Fruit fly (Drosophila melanogaster) whole organism, embryonic: ENCODE measurements around the gene Duox.
A peak's percentile ranks its signal among the peaks of the same experiment; 100 is the strongest.

Source experiments
- Awh ChIP-seq: fragments of 200-800 bp; sonication (Bioruptor generic); IDR thresholded peaks from 2 replicates; pipeline ENCODE4, ENCODE4 v1.3.6; 2022; ENCODE audit warnings: missing biosample characterization, missing genetic modification characterization
- CG10209 ChIP-seq: fragments of 200-800 bp; sonication (Bioruptor generic); optimal IDR thresholded peaks from 3 replicates; lab custom pipeline; 2017; ENCODE audit warnings: missing biosample characterization, mild to moderate bottlenecking, missing genetic modification characterization, missing genetic modification reagents
- CG10366 ChIP-seq: fragments of 200-800 bp; sonication (Bioruptor generic); IDR thresholded peaks from 2 replicates; pipeline ENCODE4 v1.3.6; 2022; ENCODE audit warnings: missing biosample characterization, missing genetic modification characterization
- CG10654 ChIP-seq: fragments of 200-800 bp; sonication (Bioruptor generic); optimal IDR thresholded peaks from 2 replicates; lab custom pipeline; 2016; ENCODE audit warnings: missing biosample characterization, missing genetic modification characterization
- CG10959 ChIP-seq: fragments of 200-800 bp; sonication (Bioruptor generic); IDR thresholded peaks from 2 replicates; pipeline ENCODE4 v1.3.6; 2022; ENCODE audit warnings: missing biosample characterization, missing genetic modification characterization
- CG12155 ChIP-seq: fragments of 200-800 bp; sonication (Bioruptor generic); optimal IDR thresholded peaks from 3 replicates; lab custom pipeline; 2016; ENCODE audit warnings: missing biosample characterization, missing genetic modification characterization
- CG12659 ChIP-seq: fragments of 200-800 bp; sonication (Bioruptor generic); optimal IDR thresholded peaks from 3 replicates; lab custom pipeline; 2017; ENCODE audit warnings: mild to moderate bottlenecking, missing biosample characterization, missing genetic modification reagents, missing genetic modification characterization
- CG13424 ChIP-seq: fragments of 200-800 bp; sonication (Bioruptor generic); optimal IDR thresholded peaks from 2 replicates; lab custom pipeline; 2019; ENCODE audit warnings: missing biosample characterization, mild to moderate bottlenecking, missing genetic modification characterization, moderate library complexity
- CG14014 ChIP-seq: fragments of 200-800 bp; sonication (Bioruptor generic); IDR thresholded peaks from 2 replicates; pipeline ENCODE4 v1.3.6; 2022; ENCODE audit warnings: missing biosample characterization, missing genetic modification characterization
- CG14710 ChIP-seq: fragments of 200-800 bp; sonication (Bioruptor generic); optimal IDR thresholded peaks from 3 replicates; lab custom pipeline; 2019; ENCODE audit warnings: missing biosample characterization, mild to moderate bottlenecking, missing genetic modification characterization, moderate library complexity
- CG1529 ChIP-seq: fragments of 200-800 bp; sonication (Bioruptor generic); optimal IDR thresholded peaks from 3 replicates; lab custom pipeline; 2018; ENCODE audit warnings: missing biosample characterization, missing genetic modification characterization
- CG15601 ChIP-seq: fragments of 200-800 bp; sonication (Bioruptor generic); optimal IDR thresholded peaks from 3 replicates; lab custom pipeline; 2019; ENCODE audit warnings: missing biosample characterization, mild to moderate bottlenecking, missing genetic modification characterization, moderate library complexity
- CG1602 ChIP-seq: fragments of 200-800 bp; sonication (Bioruptor generic); optimal IDR thresholded peaks from 3 replicates; lab custom pipeline; 2016; ENCODE audit warnings: missing biosample characterization, missing genetic modification characterization
- CG1647 ChIP-seq: fragments of 200-800 bp; sonication (Bioruptor generic); optimal IDR thresholded peaks from 3 replicates; lab custom pipeline; 2016; ENCODE audit warnings: missing biosample characterization, missing genetic modification characterization
- CG16779 ChIP-seq: fragments of 200-800 bp; sonication (Bioruptor generic); IDR thresholded peaks from 2 replicates; pipeline ENCODE4 v1.3.6; 2022; ENCODE audit warnings: missing biosample characterization, missing genetic modification characterization
- CG17359 ChIP-seq: fragments of 200-800 bp; sonication (Bioruptor generic); optimal IDR thresholded peaks from 3 replicates; lab custom pipeline; 2018; ENCODE audit warnings: missing biosample characterization, mild to moderate bottlenecking, missing genetic modification characterization, moderate library complexity
- CG17385 ChIP-seq: fragments of 200-800 bp; sonication (Bioruptor generic); optimal IDR thresholded peaks from 3 replicates; lab custom pipeline; 2018; ENCODE audit warnings: missing biosample characterization, mild to moderate bottlenecking, missing genetic modification characterization
- CG1792 ChIP-seq: fragments of 200-800 bp; sonication (Bioruptor generic); optimal IDR thresholded peaks from 2 replicates; lab custom pipeline; 2016; ENCODE audit warnings: missing biosample characterization, missing genetic modification characterization
- CG2120 ChIP-seq: fragments of 200-800 bp; sonication (Bioruptor generic); optimal IDR thresholded peaks from 3 replicates; lab custom pipeline; 2016; ENCODE audit warnings: missing biosample characterization, missing genetic modification characterization
- CG3281 ChIP-seq: fragments of 200-800 bp; sonication (Bioruptor generic); optimal IDR thresholded peaks from 3 replicates; lab custom pipeline; 2017; ENCODE audit warnings: missing biosample characterization, mild to moderate bottlenecking, missing genetic modification characterization
- CG33557 ChIP-seq: fragments of 200-800 bp; sonication (Bioruptor generic); optimal IDR thresholded peaks from 2 replicates; lab custom pipeline; 2019; ENCODE audit warnings: missing biosample characterization, mild to moderate bottlenecking, missing genetic modification characterization, moderate library complexity
- CG6254 ChIP-seq: fragments of 200-800 bp; sonication (Bioruptor generic); optimal IDR thresholded peaks from 3 replicates; lab custom pipeline; 2017; ENCODE audit warnings: mild to moderate bottlenecking, missing biosample characterization, missing genetic modification reagents, missing genetic modification characterization
- CG7556 ChIP-seq: fragments of 200-800 bp; sonication (Bioruptor generic); optimal IDR thresholded peaks from 2 replicates; lab custom pipeline; 2017; ENCODE audit warnings: missing biosample characterization, mild to moderate bottlenecking, missing genetic modification characterization
- CG7987 ChIP-seq: fragments of 200-800 bp; sonication (Bioruptor generic); optimal IDR thresholded peaks from 2 replicates; lab custom pipeline; 2018; ENCODE audit warnings: missing biosample characterization, mild to moderate bottlenecking, missing genetic modification characterization, moderate library complexity
- CG8089 ChIP-seq: fragments of 200-800 bp; sonication (Bioruptor generic); optimal IDR thresholded peaks from 3 replicates; lab custom pipeline; 2016; ENCODE audit warnings: missing biosample characterization, missing genetic modification characterization
- Gug ChIP-seq: fragments of 200-800 bp; sonication (Bioruptor generic); IDR thresholded peaks from 4 replicates; pipeline ENCODE4 v1.3.6; 2022; ENCODE audit warnings: missing biosample characterization, missing genetic modification characterization
- NfI ChIP-seq: fragments of 200-800 bp; sonication (Bioruptor generic); optimal IDR thresholded peaks from 3 replicates; lab custom pipeline; 2018; ENCODE audit warnings: missing biosample characterization, mild to moderate bottlenecking, missing genetic modification characterization, moderate library complexity
- Sox100B ChIP-seq: fragments of 200-800 bp; sonication (Bioruptor generic); optimal IDR thresholded peaks from 3 replicates; lab custom pipeline; 2018; ENCODE audit warnings: missing biosample characterization, mild to moderate bottlenecking, missing genetic modification characterization
- bsh ChIP-seq, 2 experiments: fragments of 200-800 bp; sonication (Bioruptor generic); optimal IDR thresholded peaks; 2 replicates each; lab custom pipeline; 2017 to 2018; ENCODE audit warnings: mild to moderate bottlenecking in 2 of 2, missing biosample characterization in 2 of 2, missing genetic modification characterization in 2 of 2, moderate library complexity in 1 of 2
- dmrt99B ChIP-seq: fragments of 200-800 bp; sonication (Bioruptor generic); optimal IDR thresholded peaks from 2 replicates; lab custom pipeline; 2018; ENCODE audit warnings: missing biosample characterization, mild to moderate bottlenecking, missing genetic modification characterization, moderate library complexity
- dysf ChIP-seq: fragments of 200-800 bp; sonication (Bioruptor generic); IDR thresholded peaks from 3 replicates; pipeline ENCODE4 v1.3.6; 2022; ENCODE audit warnings: missing biosample characterization, missing genetic modification characterization
- exex ChIP-seq: fragments of 200-800 bp; sonication (Bioruptor generic); optimal IDR thresholded peaks from 4 replicates; lab custom pipeline; 2018; ENCODE audit warnings: missing biosample characterization, mild to moderate bottlenecking, missing genetic modification characterization, moderate library complexity
- fd102C ChIP-seq: fragments of 200-800 bp; sonication (Bioruptor generic); optimal IDR thresholded peaks from 2 replicates; lab custom pipeline; 2018; ENCODE audit warnings: missing biosample characterization, mild to moderate bottlenecking, missing genetic modification characterization, moderate library complexity
- gcm ChIP-seq: fragments of 200-800 bp; sonication (Bioruptor generic); optimal IDR thresholded peaks from 2 replicates; lab custom pipeline; 2019; ENCODE audit warnings: missing biosample characterization, mild to moderate bottlenecking, missing genetic modification characterization, moderate library complexity
- lab ChIP-seq: fragments of 200-800 bp; sonication (Bioruptor generic); optimal IDR thresholded peaks from 3 replicates; lab custom pipeline; 2017; ENCODE audit warnings: missing biosample characterization, missing genetic modification characterization, mild to moderate bottlenecking, moderate library complexity, missing genetic modification reagents
- otp ChIP-seq: fragments of 200-800 bp; sonication (Bioruptor generic); IDR thresholded peaks from 3 replicates; pipeline ENCODE4, ENCODE4 v1.3.6; 2022; ENCODE audit warnings: missing biosample characterization, missing genetic modification characterization
- pan ChIP-seq, 4 experiments: fragments of >200 bp in 3 of 4; fragments of 200-800 bp in 1 of 4; sonication (Bioruptor generic) in 1 of 4; optimal IDR thresholded peaks in 3 of 4; IDR thresholded peaks in 1 of 4; 2 replicates each; pipeline versions ENCODE4 v1.3.6 to Lab custom; 2017 to 2022; ENCODE audit warnings: missing biosample characterization in 2 of 4, missing genetic modification characterization in 2 of 4, mixed read lengths in 1 of 4
- repo ChIP-seq: fragments of 200-800 bp; sonication (Bioruptor generic); optimal IDR thresholded peaks from 2 replicates; lab custom pipeline; 2016; ENCODE audit warnings: missing biosample characterization, missing genetic modification characterization
- sob ChIP-seq: fragments of 200-800 bp; sonication (Bioruptor generic); IDR thresholded peaks from 2 replicates; pipeline ENCODE4 v1.3.6; 2022; ENCODE audit warnings: missing biosample characterization, missing genetic modification characterization
- sr ChIP-seq: fragments of 200-800 bp; sonication (Bioruptor generic); IDR thresholded peaks from 3 replicates; pipeline ENCODE4 v1.3.6; 2022; ENCODE audit warnings: missing biosample characterization, missing genetic modification characterization
- stc ChIP-seq: fragments of 200-800 bp; sonication (Bioruptor generic); IDR thresholded peaks from 2 replicates; pipeline ENCODE4 v1.3.6; 2022; ENCODE audit warnings: missing biosample characterization, missing genetic modification characterization
- vvl ChIP-seq: fragments of 200-800 bp; sonication (Bioruptor generic); IDR thresholded peaks from 2 replicates; pipeline ENCODE4 v1.3.6; 2022; ENCODE audit warnings: missing biosample characterization, missing genetic modification characterization
- wek ChIP-seq: fragments of 200-800 bp; sonication (Bioruptor generic); optimal IDR thresholded peaks from 3 replicates; lab custom pipeline; 2018; ENCODE audit warnings: missing biosample characterization, mild to moderate bottlenecking, missing genetic modification characterization, moderate library complexity

The Duox gene

dm6 chr2L:2864601-2865000, 34.6 kb upstream of the Duox start (continued):
- TF ChIP-seq CG33557 (GFP tag; lab: Kevin White, UChicago): peak; percentile 21
- TF ChIP-seq CG1529 (GFP tag; lab: Kevin White, UChicago): peak; percentile 0
- TF ChIP-seq bsh (GFP tag; optimal IDR thresholded peaks at IDR 0.05; lab: Kevin White, UChicago): peak in 1 of 2 experiments; percentile 8
- TF ChIP-seq CG3281 (GFP tag; lab: Kevin White, UChicago): peak; percentile 14
- no peak for TF ChIP-seq CG10209 (GFP tag; lab: Kevin White, UChicago)
- peak; percentile 24; the same call in 1 of the 2 replicates for TF ChIP-seq Awh (GFP tag; lab: Robert Waterston, UW)
- peak; percentile 57 for TF ChIP-seq CG7987 (GFP tag; lab: Kevin White, UChicago)
- no peak for TF ChIP-seq CG10959 (GFP tag; lab: Robert Waterston, UW)
- peak; percentile 24 for TF ChIP-seq CG12659
- TF ChIP-seq vvl (GFP tag; lab: Robert Waterston, UW): peak; percentile 40; the same call in 1 of the 2 replicates
- peak; percentile 16 for TF ChIP-seq CG15601 (tag; lab: Kevin White, UChicago)
- peak; percentile 66; the same call in 1 of the 3 replicates for TF ChIP-seq otp
- TF ChIP-seq fd102C: peak; percentile 14
- TF ChIP-seq CG2120: no peak
- 0 out of 3 replicates have a peak, but pooled peaks have one; percentile 6 for TF ChIP-seq dysf
- TF ChIP-seq CG10654: peak; percentile 6
- no peak for TF ChIP-seq pan (optimal IDR thresholded peaks at IDR 0.05; lab: Kevin White, UChicago)
- TF ChIP-seq pan (GFP tag; optimal IDR thresholded peaks at IDR 0.05 in 1 of 2, IDR thresholded peaks at IDR 0.05 in 1 of 2): peak in 1 of 2 experiments; percentile 5
- TF ChIP-seq CG12155 (GFP tag; lab: Kevin White, UChicago): no peak
- peak; percentile 21 for TF ChIP-seq Sox100B (GFP tag; lab: Kevin White, UChicago)
- peak; percentile 7 for TF ChIP-seq CG7556 (GFP tag; lab: Kevin White, UChicago)
- TF ChIP-seq sr (GFP tag; lab: Robert Waterston, UW): peak; percentile 21; the same call in 1 of the 3 replicates
- TF ChIP-seq NfI (GFP tag; lab: Kevin White, UChicago): peak; percentile 16
- peak; percentile 4 for TF ChIP-seq CG1792 (GFP tag; lab: Kevin White, UChicago)
- TF ChIP-seq CG1602 (GFP tag; lab: Kevin White, UChicago): no peak
- peak; percentile 28 for TF ChIP-seq CG17385
- TF ChIP-seq CG14710 (tag; lab: Kevin White, UChicago): peak; percentile 2
- peak; percentile 11; the same call in 1 of the 2 replicates for TF ChIP-seq CG14014 (GFP tag; lab: Robert Waterston, UW)
- peak; percentile 17 for TF ChIP-seq CG13424 (tag; lab: Kevin White, UChicago)
- TF ChIP-seq CG1647 (GFP tag; lab: Kevin White, UChicago): no peak
- TF ChIP-seq Gug (GFP tag; lab: Robert Waterston, UW): no peak
- peak; percentile 28 for TF ChIP-seq gcm (GFP tag; lab: Kevin White, UChicago)
- no peak for TF ChIP-seq CG16779 (GFP tag; lab: Robert Waterston, UW)
- no peak for TF ChIP-seq exex (tag; lab: Kevin White, UChicago)
- peak; percentile 70 for TF ChIP-seq lab
- TF ChIP-seq CG6254 (GFP tag; lab: Kevin White, UChicago): peak; percentile 22
- TF ChIP-seq repo: no peak
- no peak for TF ChIP-seq CG10366
- peak; percentile 90 for TF ChIP-seq wek (GFP tag; lab: Kevin White, UChicago)
- TF ChIP-seq dmrt99B: no peak
- 0 out of 2 replicates have a peak, but pooled peaks have one; percentile 5 for TF ChIP-seq sob (GFP tag; lab: Robert Waterston, UW)
- peak; percentile 26; the same call in 1 of the 2 replicates for TF ChIP-seq stc (GFP tag; lab: Robert Waterston, UW)
- TF ChIP-seq CG17359 (tag; lab: Kevin White, UChicago): peak; percentile 16
- TF ChIP-seq CG8089 (GFP tag; lab: Kevin White, UChicago): no peak
